Worm (Caenorhabditis elegans): ENCODE data around the gene pes-5.

Gene pes-5

DNA sequence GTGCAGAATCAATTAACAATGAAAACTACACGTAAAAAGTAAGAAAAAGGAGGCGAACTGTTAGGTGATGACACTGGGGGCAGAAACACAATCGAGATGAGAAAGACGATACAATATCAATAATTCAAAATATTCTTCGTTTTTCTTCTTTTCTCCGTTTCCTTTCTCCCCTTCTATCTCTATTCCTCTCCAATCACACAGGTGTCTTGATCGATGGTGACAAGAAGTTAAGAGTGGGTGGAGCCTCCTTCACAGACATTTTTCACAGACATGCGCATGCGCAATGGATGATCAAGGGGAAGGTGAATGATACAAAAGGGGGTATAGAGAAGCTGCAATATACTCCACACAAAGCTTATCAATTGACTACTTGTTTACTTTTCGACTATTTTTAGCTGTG is 24.9 kb upstream of the pes-5 start:
- TF ChIP-seq F49E8.2 (tag; optimal IDR thresholded peaks at IDR 0.05; ENCODE audit: borderline replicate concordance) (no peak), mdt-29 (GFP tag; IDR thresholded peaks at IDR 0.05) (no peak), nhr-6 (tag; optimal IDR thresholded peaks at IDR 0.05) (no peak), nhr-102 (tag; optimal IDR thresholded peaks at IDR 0.05) (no peak), sdz-12 (GFP tag; optimal IDR thresholded peaks at IDR 0.05) (no peak), hlh-30 (tag; optimal IDR thresholded peaks at IDR 0.05; ENCODE audit: insufficient read depth) (peak; percentile 29), dpl-1 (GFP tag; optimal IDR thresholded peaks at IDR 0.05) (no peak), Y75B8A.6 (GFP tag; IDR thresholded peaks at IDR 0.05) (no peak), skn-1 (tag; optimal IDR thresholded peaks at IDR 0.05) (no peak), nhr-28 (tag; optimal IDR thresholded peaks at IDR 0.05) (peak; percentile 33), rbr-2 (tag; optimal IDR thresholded peaks at IDR 0.05) (no peak), fos-1 (tag; optimal IDR thresholded peaks at IDR 0.05) (no peak), D1046.2 (GFP tag; IDR thresholded peaks at IDR 0.05) (no peak), ama-1 (optimal IDR thresholded peaks at IDR 0.05) (no peak), nhr-11 (tag; optimal IDR thresholded peaks at IDR 0.05) (no peak), ceh-20 (GFP tag; IDR thresholded peaks at IDR 0.05) (no peak)

DNA sequence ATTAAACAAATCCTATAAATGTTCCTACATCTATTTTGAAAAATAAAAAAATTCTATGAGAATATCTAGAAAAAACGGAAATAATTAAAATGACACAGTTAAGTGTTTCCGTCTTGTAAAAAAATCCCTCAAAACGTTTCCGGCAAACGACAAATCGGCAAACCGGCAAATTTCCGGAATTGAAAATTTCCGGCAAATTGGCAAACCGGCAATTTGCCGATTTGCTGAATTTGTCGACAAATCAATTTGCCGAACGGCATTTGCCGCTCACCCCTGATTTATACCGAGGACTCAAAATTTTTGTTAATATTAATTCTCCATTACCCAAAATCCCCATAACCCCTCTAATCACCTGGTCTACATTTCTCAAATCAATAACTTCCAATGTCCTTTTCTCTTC is 23.3 kb upstream of the pes-5 start:
- TF ChIP-seq ceh-32 (tag; optimal IDR thresholded peaks at IDR 0.05; ENCODE audit: poor library complexity) (no peak), unc-62 (GFP tag; optimal IDR thresholded peaks at IDR 0.05 in 1 of 2) (peak in 1 of 2 experiments; percentile 52), unc-62 (tag; optimal IDR thresholded peaks at IDR 0.05) (no peak)

DNA sequence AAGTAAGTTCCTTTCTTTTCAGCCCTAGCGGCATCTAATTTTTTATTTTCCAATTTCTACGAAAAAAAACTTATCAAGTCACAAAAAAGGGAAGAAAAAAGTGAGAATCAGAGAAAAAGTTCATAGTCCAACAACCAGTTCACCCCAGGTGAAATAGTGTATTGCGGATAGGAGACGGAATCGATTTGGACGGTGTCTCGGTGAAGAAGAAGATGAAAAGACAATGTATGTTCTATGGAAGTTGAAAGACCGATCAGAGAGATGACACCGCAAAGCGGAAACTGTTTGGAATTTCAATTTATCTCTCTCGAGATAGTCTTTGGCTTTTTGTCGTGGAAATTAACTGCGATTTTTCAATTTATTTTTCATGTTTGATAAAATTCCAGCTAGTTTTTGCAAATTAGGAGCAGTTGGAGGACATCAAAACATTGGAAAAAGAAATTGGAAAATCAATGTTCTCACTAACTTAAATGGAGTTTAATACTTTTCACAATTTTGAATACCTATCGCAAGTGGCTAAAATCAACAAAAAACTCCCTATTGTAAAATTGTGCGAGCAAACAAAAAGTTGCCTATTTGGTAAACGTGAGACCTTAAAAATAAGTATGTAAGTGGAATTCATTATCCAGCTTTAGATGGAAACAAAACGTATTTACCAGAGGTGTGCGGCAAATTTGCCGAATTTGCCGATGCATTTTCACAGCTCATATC is 22.5 kb upstream of the pes-5 start:
- TF ChIP-seq nhr-48 (tag; optimal IDR thresholded peaks at IDR 0.05) (peak; percentile 12), T20F7.1 (GFP tag; optimal IDR thresholded peaks at IDR 0.05) (no peak), D1046.2 (GFP tag; IDR thresholded peaks at IDR 0.05) (no peak), nhr-28 (tag; optimal IDR thresholded peaks at IDR 0.05) (peak; percentile 6), zip-2 (tag; optimal IDR thresholded peaks at IDR 0.05) (no peak), dmd-9 (GFP tag; IDR thresholded peaks at IDR 0.05) (no peak), dmd-6 (GFP tag; IDR thresholded peaks at IDR 0.05) (peak; percentile 28; the same call in 1 of the 2 replicates), daf-12 (tag; optimal IDR thresholded peaks at IDR 0.05) (no peak), nhr-41 (GFP tag; IDR thresholded peaks at IDR 0.05) (no peak), ces-1 (GFP tag; optimal IDR thresholded peaks at IDR 0.05) (no peak), Y5F2A.4 (GFP tag; optimal IDR thresholded peaks at IDR 0.05) (no peak), F26F4.8 (GFP tag; conservative IDR thresholded peaks at IDR 0.05) (no peak), cey-2 (tag; optimal IDR thresholded peaks at IDR 0.05; ENCODE audit: borderline replicate concordance, insufficient read depth) (no peak), nhr-102 (tag; optimal IDR thresholded peaks at IDR 0.05) (no peak), unc-62 (GFP tag; optimal IDR thresholded peaks at IDR 0.05 in 1 of 2) (peak in 1 of 2 experiments; percentile 92), unc-62 (tag; optimal IDR thresholded peaks at IDR 0.05) (no peak), mes-2 (tag; optimal IDR thresholded peaks at IDR 0.05; ENCODE audit: poor library complexity, severe bottlenecking) (no peak), lim-7 (GFP tag; IDR thresholded peaks at IDR 0.05) (no peak), lin-29 (GFP tag; IDR thresholded peaks at IDR 0.05) (no peak), mdl-1 (tag; optimal IDR thresholded peaks at IDR 0.05) (peak in 1 of 2 experiments; percentile 22), nhr-11 (tag; optimal IDR thresholded peaks at IDR 0.05) (no peak), hlh-11 (tag; optimal IDR thresholded peaks at IDR 0.05) (peak; percentile 31)

DNA sequence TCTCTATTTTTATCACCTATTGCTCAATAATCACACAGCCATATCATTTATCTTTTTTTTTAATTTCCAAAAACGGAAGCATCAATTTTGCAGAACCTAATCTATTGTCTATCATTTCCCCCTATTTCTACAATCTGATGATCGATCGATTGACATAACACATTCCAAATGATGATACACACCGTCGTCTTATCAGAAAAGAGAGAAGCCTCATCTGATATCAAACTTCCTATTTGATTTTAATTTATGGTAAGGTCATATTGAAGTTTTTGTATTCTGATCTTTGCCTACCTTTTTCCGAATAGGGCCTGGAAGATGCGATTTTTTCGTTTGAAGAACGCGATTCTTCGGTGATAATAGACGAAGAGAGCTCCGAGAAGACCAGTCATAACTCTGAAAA is 19.8 kb upstream of the pes-5 start:
- TF ChIP-seq aha-1 (tag) (peak; percentile 79), nhr-28 (tag; optimal IDR thresholded peaks at IDR 0.05) (peak; percentile 31), zfp-3 (GFP tag; conservative IDR thresholded peaks at IDR 0.05) (no peak)
